Worm (Caenorhabditis elegans): ENCODE measurements around the gene Y39F10C.1.

- TF ChIP-seq ceh-13 (GFP tag; optimal IDR thresholded peaks at IDR 0.05) (no peak), pes-1 (GFP tag; IDR thresholded peaks at IDR 0.05) (no peak), ama-1 (optimal IDR thresholded peaks at IDR 0.05) (no peak), tbx-11 (GFP tag; IDR thresholded peaks at IDR 0.05) (no peak), tra-4 (tag; optimal IDR thresholded peaks at IDR 0.05) (no peak), ets-7 (tag; optimal IDR thresholded peaks at IDR 0.05) (no peak), F13C5.2 (tag; optimal IDR thresholded peaks at IDR 0.05) (no peak), hmg-4 (GFP tag; optimal IDR thresholded peaks at IDR 0.05) (no peak)
These were observed 14.3 kb downstream of the Y39F10C.1 start, which contains the start of gene T02H6.4 for ce11 chrII:689749-690148.
